Worm (Caenorhabditis elegans): ENCODE measurements around the gene vps-26.

- TF ChIP-seq unc-120 (tag; optimal IDR thresholded peaks at IDR 0.05; ENCODE audit: poor library complexity, severe bottlenecking) (no peak), hlh-1 (tag; optimal IDR thresholded peaks at IDR 0.05) (no peak), nhr-76 (tag; optimal IDR thresholded peaks at IDR 0.05) (no peak), lin-32 (GFP tag; optimal IDR thresholded peaks at IDR 0.05) (no peak), mep-1 (tag; optimal IDR thresholded peaks at IDR 0.05) (no peak), unc-62 (GFP tag; optimal IDR thresholded peaks at IDR 0.05) (no peak), lsy-2 (tag; optimal IDR thresholded peaks at IDR 0.05) (no peak)
These were observed 8.6 kb downstream of the vps-26 start for ce11 chrIV:9333007-9333406.

Measured in whole organism, mixed stage, embryonic.